Worm (Caenorhabditis elegans) whole organism, young adult: Measurements from ENCODE around the gene F53B7.7.

Source experiments
- B0019.2 ChIP-seq: fragments of 200-800 bp; sonication (Bioruptor generic); conservative IDR thresholded peaks from 2 replicates; pipeline ENCODE4 v1.3.6; 2022; ENCODE audit warnings: missing genetic modification reagents, missing genetic modification characterization, missing compliant biosample characterization
- B0261.1 ChIP-seq: sonication (generic microtip); optimal IDR thresholded peaks from 2 replicates; lab custom pipeline; 2016; ENCODE audit warnings: mild to moderate bottlenecking, missing genetic modification characterization, moderate library complexity, missing compliant biosample characterization
- D2030.7 ChIP-seq: fragments of 200-800 bp; sonication (Bioruptor generic); IDR thresholded peaks from 2 replicates; pipeline ENCODE4 v1.3.6; 2022; ENCODE audit warnings: missing genetic modification reagents, missing genetic modification characterization, missing compliant biosample characterization
- F10E7.11 ChIP-seq: sonication (generic microtip); optimal IDR thresholded peaks from 2 replicates; lab custom pipeline; 2017; ENCODE audit warnings: mild to moderate bottlenecking, missing genetic modification characterization, moderate library complexity, missing compliant biosample characterization
- F22D6.2 ChIP-seq: sonication (generic microtip); optimal IDR thresholded peaks from 2 replicates; lab custom pipeline; 2016; ENCODE audit warnings: mild to moderate bottlenecking, missing genetic modification characterization, missing compliant biosample characterization
- F49E8.2 ChIP-seq: sonication (generic microtip); optimal IDR thresholded peaks from 3 replicates; lab custom pipeline; 2017; ENCODE audit warnings: missing genetic modification characterization, mild to moderate bottlenecking, missing compliant biosample characterization, antibody characterized with exemption, moderate library complexity; ENCODE audit not compliant: insufficient read depth
- F52B5.7 ChIP-seq: sonication (generic microtip); optimal IDR thresholded peaks from 2 replicates; lab custom pipeline; 2016; ENCODE audit warnings: mild to moderate bottlenecking, missing genetic modification characterization, missing compliant biosample characterization
- F57A8.1 ChIP-seq: fragments of 200-800 bp; sonication (Bioruptor generic); optimal IDR thresholded peaks from 2 replicates; lab custom pipeline; 2018; ENCODE audit warnings: mild to moderate bottlenecking, missing genetic modification characterization, moderate library complexity, missing compliant biosample characterization
- atf-7 ChIP-seq: sonication (generic microtip); optimal IDR thresholded peaks from 2 replicates; lab custom pipeline; 2017; ENCODE audit warnings: mild to moderate bottlenecking, missing genetic modification characterization, missing compliant biosample characterization
- athp-1 ChIP-seq: sonication (generic microtip); optimal IDR thresholded peaks from 2 replicates; lab custom pipeline; 2017; ENCODE audit warnings: mild to moderate bottlenecking, missing genetic modification characterization, missing compliant biosample characterization
- attf-5 ChIP-seq: fragments of 200-800 bp; sonication (Bioruptor generic); optimal IDR thresholded peaks from 2 replicates; lab custom pipeline; 2018; ENCODE audit warnings: mild to moderate bottlenecking, missing genetic modification characterization, missing compliant biosample characterization
- bed-1 ChIP-seq: fragments of 200-800 bp; sonication (Bioruptor generic); IDR thresholded peaks from 2 replicates; pipeline ENCODE4 v1.3.6; 2022; ENCODE audit warnings: missing genetic modification reagents, missing genetic modification characterization, missing compliant biosample characterization
- ccch-3 ChIP-seq: fragments of 200-800 bp; sonication (Bioruptor generic); optimal IDR thresholded peaks from 2 replicates; lab custom pipeline; 2018; ENCODE audit warnings: mild to moderate bottlenecking, missing genetic modification characterization, missing compliant biosample characterization
- cebp-1 ChIP-seq, 2 experiments: fragments of 200-800 bp in 1 of 2; sonication (Bioruptor generic) in 1 of 2; sonication (generic microtip) in 1 of 2; IDR thresholded peaks in 1 of 2; optimal IDR thresholded peaks in 1 of 2; 2 replicates each; pipeline versions ENCODE4 v1.3.6 to Lab custom; 2017 to 2022; ENCODE audit warnings: missing compliant biosample characterization in 2 of 2, missing genetic modification characterization in 2 of 2, mild to moderate bottlenecking in 1 of 2, missing genetic modification reagents in 1 of 2, moderate library complexity in 1 of 2
- ceh-40 ChIP-seq: fragments of 200-800 bp; sonication (Bioruptor generic); IDR thresholded peaks from 2 replicates; pipeline ENCODE4 v1.3.6; 2022; ENCODE audit warnings: missing genetic modification characterization, missing compliant biosample characterization
- dox-1 ChIP-seq: fragments of 200-800 bp; sonication (Bioruptor generic); IDR thresholded peaks from 2 replicates; pipeline ENCODE4 v1.3.6; 2022; ENCODE audit warnings: missing genetic modification reagents, missing genetic modification characterization, missing compliant biosample characterization
- dpff-1 ChIP-seq: sonication (generic microtip); optimal IDR thresholded peaks from 2 replicates; lab custom pipeline; 2017; ENCODE audit warnings: mild to moderate bottlenecking, missing genetic modification characterization, missing compliant biosample characterization
- egrh-3 ChIP-seq: fragments of 200-800 bp; sonication (Bioruptor generic); IDR thresholded peaks from 2 replicates; pipeline ENCODE4 v1.3.6; 2022; ENCODE audit warnings: missing genetic modification reagents, missing genetic modification characterization, missing compliant biosample characterization
- ets-4 ChIP-seq: fragments of 200-800 bp; sonication (Bioruptor generic); optimal IDR thresholded peaks from 2 replicates; lab custom pipeline; 2018; ENCODE audit warnings: mild to moderate bottlenecking, missing genetic modification characterization, missing compliant biosample characterization
- lag-1 ChIP-seq: fragments of 200-800 bp; sonication (Bioruptor generic); IDR thresholded peaks from 2 replicates; pipeline ENCODE4 v1.3.6; 2022; ENCODE audit warnings: missing genetic modification reagents, missing genetic modification characterization, missing compliant biosample characterization
- let-607 ChIP-seq, 2 experiments: fragments of 200-800 bp in 1 of 2; sonication (Bioruptor generic) in 1 of 2; sonication (generic microtip) in 1 of 2; optimal IDR thresholded peaks; 2 replicates each; lab custom pipeline; 2016 to 2018; ENCODE audit warnings: mild to moderate bottlenecking in 2 of 2, missing compliant biosample characterization in 2 of 2, missing genetic modification characterization in 2 of 2, moderate library complexity in 2 of 2, missing genotype in 1 of 2
- lin-40 ChIP-seq: sonication (generic microtip); optimal IDR thresholded peaks from 2 replicates; lab custom pipeline; 2016; ENCODE audit warnings: missing genetic modification characterization, mild to moderate bottlenecking, missing compliant biosample characterization, missing genotype, missing genetic modification reagents
- madf-10 ChIP-seq: sonication (generic microtip); optimal IDR thresholded peaks from 2 replicates; lab custom pipeline; 2016; ENCODE audit warnings: mild to moderate bottlenecking, missing genetic modification characterization, missing compliant biosample characterization
- madf-3 ChIP-seq: fragments of 200-800 bp; sonication (Bioruptor generic); IDR thresholded peaks from 2 replicates; pipeline ENCODE4 v1.3.6; 2022; ENCODE audit warnings: missing genetic modification reagents, missing genetic modification characterization, missing compliant biosample characterization
- madf-6 ChIP-seq: fragments of 200-800 bp; sonication (Bioruptor generic); IDR thresholded peaks from 2 replicates; pipeline ENCODE4 v1.3.6; 2022; ENCODE audit warnings: missing genetic modification reagents, missing genetic modification characterization, missing compliant biosample characterization
- nfya-2 ChIP-seq: fragments of 200-800 bp; sonication (Bioruptor generic); IDR thresholded peaks from 2 replicates; pipeline ENCODE4 v1.3.6; 2022; ENCODE audit warnings: missing genetic modification reagents, missing genetic modification characterization, missing compliant biosample characterization
- nfyb-1 ChIP-seq: fragments of 200-800 bp; sonication (Bioruptor generic); IDR thresholded peaks from 2 replicates; pipeline ENCODE4 v1.3.6; 2022; ENCODE audit warnings: missing genetic modification reagents, missing genetic modification characterization, missing compliant biosample characterization
- nhr-80 ChIP-seq: sonication (generic microtip); optimal IDR thresholded peaks from 2 replicates; lab custom pipeline; 2016; ENCODE audit warnings: missing genetic modification characterization, missing compliant biosample characterization
- nhr-90 ChIP-seq: sonication (generic microtip); optimal IDR thresholded peaks from 2 replicates; lab custom pipeline; 2016; ENCODE audit warnings: missing genotype, mild to moderate bottlenecking, missing genetic modification characterization, missing compliant biosample characterization
- pbrm-1 ChIP-seq: fragments of 200-800 bp; sonication (Bioruptor generic); IDR thresholded peaks from 2 replicates; pipeline ENCODE4 v1.3.6; 2022; ENCODE audit warnings: missing genetic modification reagents, missing genetic modification characterization, missing compliant biosample characterization
- snpc-4 ChIP-seq, 5 experiments: fragments of 150-350 bp in 1 of 5; sonication (generic microtip) in 4 of 5; optimal IDR thresholded peaks; 2 replicates each; lab custom pipeline; 2014 to 2018; ENCODE audit warnings: missing genetic modification characterization in 5 of 5, missing biosample characterization in 3 of 5, antibody characterized with exemption in 2 of 5, mild to moderate bottlenecking in 2 of 5, missing compliant biosample characterization in 2 of 5, missing genotype in 2 of 5, moderate library complexity in 2 of 5, missing genetic modification reagents in 1 of 5
- somi-1 ChIP-seq: fragments of 200-800 bp; sonication (Bioruptor generic); optimal IDR thresholded peaks from 2 replicates; lab custom pipeline; 2018; ENCODE audit warnings: mild to moderate bottlenecking, missing genetic modification characterization, missing compliant biosample characterization
- tbp1 ChIP-seq: fragments of 200-800 bp; sonication (Bioruptor generic); optimal IDR thresholded peaks from 2 replicates; lab custom pipeline; 2018; ENCODE audit warnings: mild to moderate bottlenecking, missing genetic modification characterization, missing compliant biosample characterization
- unc-62 ChIP-seq: fragments of 150-350 bp; optimal IDR thresholded peaks from 2 replicates; lab custom pipeline; 2014; ENCODE audit warnings: missing biosample characterization, missing genetic modification reagents, missing genetic modification characterization
- ztf-18 ChIP-seq: sonication (generic microtip); optimal IDR thresholded peaks from 2 replicates; lab custom pipeline; 2016; ENCODE audit warnings: missing genotype, mild to moderate bottlenecking, missing genetic modification characterization, missing compliant biosample characterization
- ztf-22 ChIP-seq: fragments of 200-800 bp; sonication (Bioruptor generic); optimal IDR thresholded peaks from 2 replicates; lab custom pipeline; 2018; ENCODE audit warnings: mild to moderate bottlenecking, missing genetic modification characterization, moderate library complexity, missing compliant biosample characterization
- ztf-28 ChIP-seq: fragments of 200-800 bp; sonication (Bioruptor generic); IDR thresholded peaks from 2 replicates; pipeline ENCODE4 v1.3.6; 2022; ENCODE audit warnings: missing genetic modification reagents, missing genetic modification characterization, missing compliant biosample characterization

The F53B7.7 gene

DNA sequence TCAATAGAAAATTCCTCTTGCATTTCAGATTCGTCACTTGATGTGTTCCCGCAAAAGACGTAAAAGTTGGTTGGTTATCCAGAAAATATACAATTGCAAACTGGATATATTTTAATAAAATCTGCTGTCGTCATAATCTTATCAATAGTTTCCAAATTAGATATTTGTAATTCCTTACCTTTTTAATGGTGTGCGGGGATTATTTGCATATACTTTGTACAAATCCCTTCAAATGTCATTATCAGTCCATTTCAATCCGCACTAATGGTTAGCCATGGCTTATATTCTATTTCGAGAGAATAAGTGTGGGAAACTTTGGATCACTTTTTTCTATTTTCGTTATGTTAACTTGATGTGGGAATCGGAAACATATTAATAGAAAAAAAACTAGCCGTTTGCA is 5.2 kb downstream of the F53B7.7 start:
- no peak for TF ChIP-seq B0019.2 (GFP tag; lab: Robert Waterston, UW)
- TF ChIP-seq attf-5 (GFP tag; lab: Kevin White, UChicago): no peak
- no peak for TF ChIP-seq ztf-18
- TF ChIP-seq madf-6 (GFP tag; lab: Robert Waterston, UW): no peak
- no peak for TF ChIP-seq ccch-3 (GFP tag; lab: Kevin White, UChicago)
- no peak for TF ChIP-seq ztf-28 (GFP tag; lab: Robert Waterston, UW)
- TF ChIP-seq egrh-3 (GFP tag; lab: Robert Waterston, UW): no peak
- no peak for TF ChIP-seq B0261.1 (tag; lab: Kevin White, UChicago)
- TF ChIP-seq nfyb-1: no peak
- TF ChIP-seq madf-3 (GFP tag; lab: Robert Waterston, UW): no peak
- no peak for TF ChIP-seq ceh-40 (GFP tag; lab: Robert Waterston, UW)
- no peak for TF ChIP-seq D2030.7 (GFP tag; lab: Robert Waterston, UW)
- no peak for TF ChIP-seq nfya-2 (GFP tag; lab: Robert Waterston, UW)
- no peak for TF ChIP-seq F57A8.1
- no peak for TF ChIP-seq snpc-4 (GFP tag; optimal IDR thresholded peaks at IDR 0.05; lab: Kevin White, UChicago)
- no peak for TF ChIP-seq snpc-4 (tag; optimal IDR thresholded peaks at IDR 0.05; lab: Kevin White, UChicago)

ce11 chrV:11007651-11008050 is 8.8 kb downstream of the F53B7.7 start:
- TF ChIP-seq dox-1 (peak; percentile 30; the same call in 1 of the 2 replicates), F10E7.11 (no peak), nhr-80 (tag; lab: Kevin White, UChicago) (peak; percentile 92), cebp-1 (GFP tag; IDR thresholded peaks at IDR 0.05; lab: Robert Waterston, UW) (no peak), cebp-1 (tag; optimal IDR thresholded peaks at IDR 0.05; lab: Kevin White, UChicago) (peak; percentile 2)

ce11 chrV:11009124-11009524 is 10.2 kb downstream of the F53B7.7 start:
- TF ChIP-seq let-607 (tag; optimal IDR thresholded peaks at IDR 0.05; lab: Kevin White, UChicago) (peak in 1 of 2 experiments; percentile 74), ets-4 (peak; percentile 73), pbrm-1 (0 out of 2 replicates have a peak, but pooled peaks have one; percentile 7), B0019.2 (GFP tag; lab: Robert Waterston, UW) (no peak), F22D6.2 (tag; lab: Kevin White, UChicago) (peak; percentile 8), unc-62 (GFP tag; lab: Kevin White, UChicago) (peak; percentile 35), ztf-22 (GFP tag; lab: Kevin White, UChicago) (peak; percentile 89), madf-10 (tag; lab: Kevin White, UChicago) (peak; percentile 13), cebp-1 (GFP tag; IDR thresholded peaks at IDR 0.05; lab: Robert Waterston, UW) (no peak), cebp-1 (tag; optimal IDR thresholded peaks at IDR 0.05; lab: Kevin White, UChicago) (peak; percentile 22), lin-40 (tag; lab: Kevin White, UChicago) (peak; percentile 4), athp-1 (tag; lab: Kevin White, UChicago) (no peak), tbp1 (GFP tag; lab: Kevin White, UChicago) (peak; percentile 2), somi-1 (no peak), F49E8.2 (no peak), dpff-1 (no peak), atf-7 (tag; lab: Kevin White, UChicago) (peak; percentile 69), nhr-90 (tag; lab: Kevin White, UChicago) (peak; percentile 62), lag-1 (GFP tag; lab: Robert Waterston, UW) (no peak), bed-1 (no peak), nhr-80 (tag; lab: Kevin White, UChicago) (peak; percentile 99), F52B5.7 (tag; lab: Kevin White, UChicago) (no peak), dox-1 (peak; percentile 60), ztf-28 (GFP tag; lab: Robert Waterston, UW) (no peak)
- TF ChIP-seq, all 124 proteins: peak for 14
